Worm (Caenorhabditis elegans) whole organism, midembryonic: ENCODE results near the gene ZC449.2.

ENCODE experiments used
- T22C8.4 ChIP-seq: fragments of 200-800 bp; sonication (Bioruptor generic); IDR thresholded peaks from 2 replicates; pipeline ENCODE4 v1.3.6; 2022; ENCODE audit warnings: missing genetic modification characterization, missing compliant biosample characterization
- cog-1 ChIP-seq: sonication (generic microtip); optimal IDR thresholded peaks from 2 replicates; lab custom pipeline; 2016; ENCODE audit warnings: missing genetic modification characterization, missing compliant biosample characterization
- flt-1 ChIP-seq: fragments of 200-800 bp; sonication (Bioruptor generic); IDR thresholded peaks from 2 replicates; pipeline ENCODE4 v1.3.6; 2022; ENCODE audit warnings: missing genetic modification characterization, missing compliant biosample characterization
- klf-2 ChIP-seq: fragments of 200-800 bp; sonication (Bioruptor generic); conservative IDR thresholded peaks from 2 replicates; pipeline ENCODE4 v1.3.6; 2022; ENCODE audit warnings: missing genetic modification reagents, missing genetic modification characterization, missing compliant biosample characterization
- med-1 ChIP-seq: sonication (generic microtip); optimal IDR thresholded peaks from 2 replicates; lab custom pipeline; 2017; ENCODE audit warnings: missing genetic modification characterization, mild to moderate bottlenecking, missing compliant biosample characterization, antibody characterized with exemption, missing genetic modification reagents; ENCODE audit not compliant: insufficient read depth
- ref-1 ChIP-seq: fragments of 200-800 bp; sonication (Bioruptor generic); conservative IDR thresholded peaks from 2 replicates; pipeline ENCODE4 v1.3.6; 2022; ENCODE audit warnings: missing genetic modification reagents, missing genetic modification characterization, missing compliant biosample characterization
- tab-1 ChIP-seq: fragments of 200-800 bp; sonication (Bioruptor generic); IDR thresholded peaks from 2 replicates; pipeline ENCODE4 v1.3.6; 2022; ENCODE audit warnings: missing genetic modification characterization, missing compliant biosample characterization
- ztf-23 ChIP-seq: fragments of 200-800 bp; sonication (Bioruptor generic); IDR thresholded peaks from 2 replicates; pipeline ENCODE4 v1.3.6; 2022; ENCODE audit warnings: missing genetic modification reagents, missing genetic modification characterization, missing compliant biosample characterization
- ztf-29 ChIP-seq: fragments of 200-800 bp; sonication (Bioruptor generic); IDR thresholded peaks from 2 replicates; pipeline ENCODE4 v1.3.6; 2022; ENCODE audit warnings: missing genetic modification reagents, missing genetic modification characterization, missing compliant biosample characterization

Gene ZC449.2

ce11 chrX:5017591-5017990 lies 3.5 kb upstream of the ZC449.2 start, which contains the start of gene sek-3:
Gene sek-3 (plus strand): TSS chrX:5017891.
- TF ChIP-seq med-1 (GFP tag; lab: Kevin White, UChicago) (no peak), ztf-29 (GFP tag; lab: Robert Waterston, UW) (no peak), ref-1 (GFP tag; lab: Robert Waterston, UW) (no peak), klf-2 (GFP tag; lab: Robert Waterston, UW) (no peak), T22C8.4 (no peak), cog-1 (tag; lab: Kevin White, UChicago) (no peak), tab-1 (GFP tag; lab: Robert Waterston, UW) (no peak), ztf-23 (no peak), flt-1 (GFP tag; lab: Robert Waterston, UW) (no peak)

ce11 chrX:5018062-5018653 lies 2.9 kb upstream of the ZC449.2 start:
- TF ChIP-seq ztf-29 (GFP tag; lab: Robert Waterston, UW) (no peak), T22C8.4 (peak; percentile 74; the same call in 1 of the 2 replicates), ref-1 (GFP tag; lab: Robert Waterston, UW) (no peak), klf-2 (GFP tag; lab: Robert Waterston, UW) (no peak)

- TF ChIP-seq T22C8.4 = peak; percentile 36; the same call in 1 of the 2 replicates
- peak; percentile 89 for TF ChIP-seq flt-1 (GFP tag; lab: Robert Waterston, UW)
- TF ChIP-seq cog-1 (tag; lab: Kevin White, UChicago) = no peak
- no peak for TF ChIP-seq med-1 (GFP tag; lab: Kevin White, UChicago)
- TF ChIP-seq ztf-23 = peak; percentile 82
- peak; percentile 73; the same call in 1 of the 2 replicates for TF ChIP-seq klf-2 (GFP tag; lab: Robert Waterston, UW)
- TF ChIP-seq ztf-29 (GFP tag; lab: Robert Waterston, UW) = peak; percentile 71; the same call in 1 of the 2 replicates
- peak; percentile 82 for TF ChIP-seq tab-1 (GFP tag; lab: Robert Waterston, UW)
- TF ChIP-seq ref-1 (GFP tag; lab: Robert Waterston, UW) = peak; percentile 61
Observed at ce11 chrX:5022682-5023081, 1.6 kb downstream of the ZC449.2 start.

ce11 chrX:5024300-5024699 lies 3.2 kb downstream of the ZC449.2 start, which contains the start of gene ZC449.1:
Gene ZC449.1 (plus strand): TSS chrX:5024420.
- no peak for TF ChIP-seq cog-1 (tag; lab: Kevin White, UChicago)
- no peak for TF ChIP-seq tab-1 (GFP tag; lab: Robert Waterston, UW)
- no peak for TF ChIP-seq ztf-23
- no peak for TF ChIP-seq med-1 (GFP tag; lab: Kevin White, UChicago)
- no peak for TF ChIP-seq ref-1 (GFP tag; lab: Robert Waterston, UW)
- TF ChIP-seq flt-1 (GFP tag; lab: Robert Waterston, UW) = no peak
- no peak for TF ChIP-seq T22C8.4
- no peak for TF ChIP-seq ztf-29 (GFP tag; lab: Robert Waterston, UW)
- no peak for TF ChIP-seq klf-2 (GFP tag; lab: Robert Waterston, UW)

ce11 chrX:5026461-5026860 lies 5.4 kb downstream of the ZC449.2 start:
- TF ChIP-seq ztf-23 (no peak), T22C8.4 (no peak), tab-1 (GFP tag; lab: Robert Waterston, UW) (no peak), ztf-29 (GFP tag; lab: Robert Waterston, UW) (no peak), klf-2 (GFP tag; lab: Robert Waterston, UW) (no peak), med-1 (GFP tag; lab: Kevin White, UChicago) (no peak), flt-1 (GFP tag; lab: Robert Waterston, UW) (no peak), cog-1 (tag; lab: Kevin White, UChicago) (no peak)

ce11 chrX:5027923-5028592 lies 7.0 kb downstream of the ZC449.2 start:
- TF ChIP-seq klf-2 (GFP tag; lab: Robert Waterston, UW) (no peak), T22C8.4 (no peak), ztf-29 (GFP tag; lab: Robert Waterston, UW) (no peak), med-1 (GFP tag; lab: Kevin White, UChicago) (no peak), cog-1 (tag; lab: Kevin White, UChicago) (no peak)

- TF ChIP-seq ztf-29 (GFP tag; lab: Robert Waterston, UW) (no peak), T22C8.4 (no peak), tab-1 (GFP tag; lab: Robert Waterston, UW) (no peak), klf-2 (GFP tag; lab: Robert Waterston, UW) (no peak), ztf-23 (no peak), flt-1 (GFP tag; lab: Robert Waterston, UW) (no peak), med-1 (GFP tag; lab: Kevin White, UChicago) (no peak), ref-1 (GFP tag; lab: Robert Waterston, UW) (no peak), cog-1 (tag; lab: Kevin White, UChicago) (no peak)
Observed at ce11 chrX:5028593-5028955, 7.5 kb downstream of the ZC449.2 start.

- TF ChIP-seq cog-1 (tag; lab: Kevin White, UChicago) (no peak), med-1 (GFP tag; lab: Kevin White, UChicago) (no peak), klf-2 (GFP tag; lab: Robert Waterston, UW) (no peak), T22C8.4 (no peak), ztf-23 (no peak), ref-1 (GFP tag; lab: Robert Waterston, UW) (no peak), flt-1 (GFP tag; lab: Robert Waterston, UW) (no peak), ztf-29 (GFP tag; lab: Robert Waterston, UW) (no peak), tab-1 (GFP tag; lab: Robert Waterston, UW) (no peak)
Observed at ce11 chrX:5031742-5032141, 10.7 kb downstream of the ZC449.2 start.

- TF ChIP-seq T22C8.4 = no peak
- peak; percentile 18 for TF ChIP-seq cog-1 (tag; lab: Kevin White, UChicago)
Observed at ce11 chrX:5033868-5034267, 12.8 kb downstream of the ZC449.2 start, which contains the start of gene ZC449.4. Gene ZC449.4 (minus strand): TSS chrX:5033968.
